Fruit fly (Drosophila melanogaster) whole organism, adult: ENCODE results near the gene CG42331.

Experiments
- CG11617 ChIP-seq: fragments of 200-800 bp; sonication (Bioruptor generic); optimal IDR thresholded peaks from 2 replicates; lab custom pipeline; 2017; ENCODE audit warnings: mild to moderate bottlenecking, missing biosample characterization, missing genetic modification reagents, missing genetic modification characterization
- CG12768 ChIP-seq: fragments of 200-800 bp; sonication (Bioruptor generic); optimal IDR thresholded peaks from 2 replicates; lab custom pipeline; 2017; ENCODE audit warnings: missing biosample characterization, missing genetic modification characterization, mild to moderate bottlenecking, moderate library complexity, missing genetic modification reagents
- CG14711 ChIP-seq: fragments of 200-800 bp; sonication (Bioruptor generic); optimal IDR thresholded peaks from 2 replicates; lab custom pipeline; 2018; ENCODE audit warnings: missing biosample characterization, mild to moderate bottlenecking, missing genetic modification characterization, moderate library complexity
- CG1620 ChIP-seq: fragments of 200-800 bp; sonication (Bioruptor generic); optimal IDR thresholded peaks from 2 replicates; lab custom pipeline; 2016; ENCODE audit warnings: missing biosample characterization, missing genetic modification characterization
- CG33017 ChIP-seq: fragments of 200-800 bp; sonication (Bioruptor generic); optimal IDR thresholded peaks from 2 replicates; lab custom pipeline; 2018; ENCODE audit warnings: missing biosample characterization, mild to moderate bottlenecking, missing genetic modification characterization, moderate library complexity
- CG5204 ChIP-seq: fragments of 200-800 bp; sonication (Bioruptor generic); optimal IDR thresholded peaks from 2 replicates; lab custom pipeline; 2016; ENCODE audit warnings: missing biosample characterization, missing genetic modification characterization
- CG7045 ChIP-seq: fragments of 200-800 bp; sonication (Bioruptor generic); optimal IDR thresholded peaks from 2 replicates; lab custom pipeline; 2017; ENCODE audit warnings: missing biosample characterization, mild to moderate bottlenecking, missing genetic modification characterization
- CG7101 ChIP-seq: fragments of 200-800 bp; sonication (Bioruptor generic); optimal IDR thresholded peaks from 2 replicates; lab custom pipeline; 2018; ENCODE audit warnings: missing biosample characterization, mild to moderate bottlenecking, missing genetic modification characterization, moderate library complexity
- Clk ChIP-seq: fragments of 200-800 bp; sonication (Bioruptor generic); optimal IDR thresholded peaks from 2 replicates; lab custom pipeline; 2017; ENCODE audit warnings: missing biosample characterization, missing genetic modification characterization
- Crg-1 ChIP-seq: fragments of 200-800 bp; sonication (Bioruptor generic); optimal IDR thresholded peaks from 2 replicates; lab custom pipeline; 2016; ENCODE audit warnings: missing biosample characterization, missing genetic modification characterization
- Hr96 ChIP-seq: fragments of 200-800 bp; sonication (Bioruptor generic); optimal IDR thresholded peaks from 2 replicates; lab custom pipeline; 2016; ENCODE audit warnings: missing biosample characterization, missing genetic modification characterization
- Mnt ChIP-seq: fragments of 200-800 bp; sonication (Bioruptor generic); optimal IDR thresholded peaks from 2 replicates; lab custom pipeline; 2016; ENCODE audit warnings: missing biosample characterization, mild to moderate bottlenecking, missing genetic modification characterization
- bab1 ChIP-seq: fragments of 200-800 bp; sonication (Bioruptor generic); optimal IDR thresholded peaks from 3 replicates; lab custom pipeline; 2019; ENCODE audit warnings: missing biosample characterization, mild to moderate bottlenecking, missing genetic modification characterization, moderate library complexity
- cic ChIP-seq: fragments of 200-800 bp; sonication (Bioruptor generic); optimal IDR thresholded peaks from 2 replicates; lab custom pipeline; 2017; ENCODE audit warnings: missing biosample characterization, mild to moderate bottlenecking, missing genetic modification characterization, moderate library complexity
- cnc ChIP-seq, 2 experiments: fragments of >200 bp; optimal IDR thresholded peaks; 2 replicates each; lab custom pipeline; 2017
- kay ChIP-seq: fragments of 200-800 bp; sonication (Bioruptor generic); peaks from one replicate; lab custom pipeline; 2016; ENCODE audit warnings: missing biosample characterization, missing genetic modification characterization, borderline replicate concordance
- ovo ChIP-seq: fragments of 200-800 bp; sonication (Bioruptor generic); optimal IDR thresholded peaks from 2 replicates; lab custom pipeline; 2016; ENCODE audit warnings: missing biosample characterization, missing genetic modification characterization
- pad ChIP-seq: fragments of 200-800 bp; sonication (Bioruptor generic); optimal IDR thresholded peaks from 3 replicates; lab custom pipeline; 2017; ENCODE audit warnings: missing biosample characterization, missing genetic modification characterization, mild to moderate bottlenecking, moderate library complexity, missing genetic modification reagents
- tj ChIP-seq: fragments of 200-800 bp; sonication (Bioruptor generic); optimal IDR thresholded peaks from 3 replicates; lab custom pipeline; 2017; ENCODE audit warnings: missing biosample characterization, mild to moderate bottlenecking, missing genetic modification characterization, moderate library complexity
- toe ChIP-seq: fragments of 200-800 bp; sonication (Bioruptor generic); optimal IDR thresholded peaks from 2 replicates; lab custom pipeline; 2016; ENCODE audit warnings: missing biosample characterization, missing genetic modification characterization

Gene CG42331

dm6 chr3R:24777101-24777500 lies 5.1 kb downstream of the CG42331 start:
- no peak for TF ChIP-seq bab1 (GFP tag; lab: Kevin White, UChicago)
- no peak for TF ChIP-seq cic (GFP tag; lab: Kevin White, UChicago)
- TF ChIP-seq toe = no peak
- TF ChIP-seq ovo (GFP tag; lab: Kevin White, UChicago) = no peak
- TF ChIP-seq tj (GFP tag; lab: Kevin White, UChicago) = no peak
- TF ChIP-seq kay (GFP tag; lab: Kevin White, UChicago) = no peak
- no peak for TF ChIP-seq Hr96 (GFP tag; lab: Kevin White, UChicago)
- TF ChIP-seq CG7101 (tag; lab: Kevin White, UChicago) = no peak
- TF ChIP-seq CG33017 (tag; lab: Kevin White, UChicago) = no peak
- no peak for TF ChIP-seq pad (GFP tag; lab: Kevin White, UChicago)

DNA sequence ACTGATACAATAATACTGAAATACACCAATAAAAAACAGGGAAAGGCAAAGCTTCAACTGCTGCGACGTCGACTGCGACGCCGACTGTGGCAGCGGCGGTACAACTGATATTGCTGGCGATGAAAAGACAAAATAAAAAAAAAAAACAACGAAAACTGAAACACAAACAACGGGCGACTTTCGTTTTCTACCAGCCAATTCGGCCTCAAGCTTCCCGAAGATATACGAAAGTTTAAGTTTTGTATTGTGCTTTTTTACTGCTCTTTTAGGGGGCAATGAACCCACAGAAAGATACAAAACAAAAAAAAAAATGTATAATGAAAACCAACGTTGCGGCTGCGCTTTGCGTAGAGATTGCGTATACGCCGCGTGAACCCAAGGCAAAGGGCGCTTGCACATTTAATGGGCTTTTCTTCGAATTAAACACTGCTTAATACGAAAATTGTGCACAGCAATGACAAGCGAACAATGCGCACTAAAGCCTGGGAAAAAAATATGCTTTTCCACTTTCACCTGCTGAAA lies 6.3 kb downstream of the CG42331 start:
- TF ChIP-seq tj (GFP tag; lab: Kevin White, UChicago) (no peak), CG14711 (tag; lab: Kevin White, UChicago) (no peak), CG5204 (no peak), CG12768 (GFP tag; lab: Kevin White, UChicago) (no peak), cic (GFP tag; lab: Kevin White, UChicago) (no peak), Crg-1 (no peak), CG11617 (GFP tag; lab: Kevin White, UChicago) (no peak), Hr96 (GFP tag; lab: Kevin White, UChicago) (no peak), cnc (optimal IDR thresholded peaks at IDR 0.05; lab: Kevin White, UChicago) (no peak), CG1620 (GFP tag; lab: Kevin White, UChicago) (no peak), Clk (no peak), kay (GFP tag; lab: Kevin White, UChicago) (no peak), ovo (GFP tag; lab: Kevin White, UChicago) (no peak), CG7045 (GFP tag; lab: Kevin White, UChicago) (no peak), CG33017 (tag; lab: Kevin White, UChicago) (no peak), toe (no peak), CG7101 (tag; lab: Kevin White, UChicago) (no peak), Mnt (GFP tag; lab: Kevin White, UChicago) (no peak), pad (GFP tag; lab: Kevin White, UChicago) (no peak)

DNA sequence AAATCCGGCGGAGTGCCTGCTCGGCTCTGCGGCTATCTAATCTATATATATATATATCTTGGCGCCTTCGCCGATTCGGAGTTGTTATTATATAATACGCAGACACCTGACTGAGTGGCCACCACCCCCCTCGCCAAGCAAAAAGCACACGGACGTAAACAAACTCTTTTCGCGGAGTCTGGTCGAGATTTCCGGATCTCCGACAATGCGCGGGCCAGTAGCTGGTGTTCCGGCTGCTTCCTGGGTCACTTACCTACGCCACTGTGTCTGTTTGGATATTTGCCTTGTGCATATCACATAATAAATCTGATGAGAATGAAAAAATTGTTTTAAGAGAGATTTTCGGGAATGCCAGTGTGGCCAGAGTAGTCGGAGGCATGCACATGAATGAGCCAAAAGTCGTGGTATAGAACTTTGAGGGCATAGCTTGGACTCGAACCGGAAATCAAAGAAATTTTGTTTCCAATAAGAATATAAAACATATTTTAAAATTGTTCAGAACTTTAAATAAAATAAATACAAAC lies 15.1 kb downstream of the CG42331 start, which contains the start of gene CG5805:
TSS of gene CG5805 (minus strand) at position 380 of the 524 bp plus-strand sequence.
- TF ChIP-seq CG33017 (tag; lab: Kevin White, UChicago) (peak; percentile 51), toe (peak; percentile 84), Mnt (GFP tag; lab: Kevin White, UChicago) (peak; percentile 69), ovo (GFP tag; lab: Kevin White, UChicago) (peak; percentile 52), CG7101 (tag; lab: Kevin White, UChicago) (peak; percentile 67), Crg-1 (peak; percentile 73), CG5204 (peak; percentile 65), Clk (peak; percentile 28), bab1 (GFP tag; lab: Kevin White, UChicago) (peak; percentile 72), cnc (optimal IDR thresholded peaks at IDR 0.05; lab: Kevin White, UChicago) (no peak), pad (GFP tag; lab: Kevin White, UChicago) (peak; percentile 65), kay (GFP tag; lab: Kevin White, UChicago) (no peak), Hr96 (GFP tag; lab: Kevin White, UChicago) (peak; percentile 67), CG1620 (GFP tag; lab: Kevin White, UChicago) (peak; percentile 74), tj (GFP tag; lab: Kevin White, UChicago) (peak; percentile 47), CG12768 (GFP tag; lab: Kevin White, UChicago) (peak; percentile 64), cic (GFP tag; lab: Kevin White, UChicago) (peak; percentile 11), CG14711 (tag; lab: Kevin White, UChicago) (peak; percentile 61), CG7045 (GFP tag; lab: Kevin White, UChicago) (peak; percentile 88), CG11617 (GFP tag; lab: Kevin White, UChicago) (peak; percentile 78)

dm6 chr3R:24787734-24788133 lies 15.8 kb downstream of the CG42331 start, which contains the start of gene Ets96B:
Gene Ets96B, plus strand, starts transcription at chr3R:24788054.
- TF ChIP-seq CG33017 (tag; lab: Kevin White, UChicago) (no peak), CG1620 (GFP tag; lab: Kevin White, UChicago) (no peak), Clk (no peak), toe (no peak), tj (GFP tag; lab: Kevin White, UChicago) (no peak), CG7101 (tag; lab: Kevin White, UChicago) (no peak), pad (GFP tag; lab: Kevin White, UChicago) (no peak), Mnt (GFP tag; lab: Kevin White, UChicago) (no peak)

dm6 chr3R:24790036-24790435 lies 18.1 kb downstream of the CG42331 start, which contains the start of gene CG13634:
Gene CG13634, minus strand, starts transcription at chr3R:24790136.
- TF ChIP-seq CG33017 (tag; lab: Kevin White, UChicago) = no peak
- TF ChIP-seq CG11617 (GFP tag; lab: Kevin White, UChicago) = no peak
- TF ChIP-seq pad (GFP tag; lab: Kevin White, UChicago) = no peak
- TF ChIP-seq CG5204 = no peak
- no peak for TF ChIP-seq cnc (optimal IDR thresholded peaks at IDR 0.05; lab: Kevin White, UChicago)
- TF ChIP-seq Hr96 (GFP tag; lab: Kevin White, UChicago) = no peak
- TF ChIP-seq Mnt (GFP tag; lab: Kevin White, UChicago) = no peak
- TF ChIP-seq bab1 (GFP tag; lab: Kevin White, UChicago) = no peak
- no peak for TF ChIP-seq Clk
- no peak for TF ChIP-seq CG12768 (GFP tag; lab: Kevin White, UChicago)
- no peak for TF ChIP-seq ovo (GFP tag; lab: Kevin White, UChicago)
- no peak for TF ChIP-seq kay (GFP tag; lab: Kevin White, UChicago)
- no peak for TF ChIP-seq cic (GFP tag; lab: Kevin White, UChicago)
- TF ChIP-seq CG1620 (GFP tag; lab: Kevin White, UChicago) = no peak
- no peak for TF ChIP-seq CG7045 (GFP tag; lab: Kevin White, UChicago)
